Worm (Caenorhabditis elegans): Measurements from ENCODE around the gene F49H12.7.

ce11 chrX:2084019-2084418 lies 19.2 kb downstream of the F49H12.7 start, which contains the start of gene F49H12.3:
- TF ChIP-seq ceh-13 (GFP tag; optimal IDR thresholded peaks at IDR 0.05), result no peak
- no peak for TF ChIP-seq B0310.2 (tag; optimal IDR thresholded peaks at IDR 0.05)
- TF ChIP-seq aly-1 (tag; optimal IDR thresholded peaks at IDR 0.05), result no peak

All from whole organism, early embryonic.